Fruit fly (Drosophila melanogaster): ENCODE data around the gene Unc-76.

Unc-76 gene

dm6 chrX:2069787-2070707 lies 10.4 kb upstream of the Unc-76 start (continued):
- TF ChIP-seq chif (GFP tag; optimal IDR thresholded peaks at IDR 0.05) (no peak), Mrtf (GFP tag; IDR thresholded peaks at IDR 0.05) (no peak), CG14860 (GFP tag; IDR thresholded peaks at IDR 0.05; ENCODE audit: partially characterized antibody) (no peak), Med (GFP tag) (peak; percentile 9), gcm (GFP tag; optimal IDR thresholded peaks at IDR 0.05) (no peak), CG3065 (GFP tag; optimal IDR thresholded peaks at IDR 0.05) (no peak), her (GFP tag; optimal IDR thresholded peaks at IDR 0.05) (no peak), Sox100B (GFP tag; optimal IDR thresholded peaks at IDR 0.05) (no peak), gce (GFP tag; IDR thresholded peaks at IDR 0.05) (no peak), Rx (GFP tag; IDR thresholded peaks at IDR 0.05) (no peak), Ada2b (GFP tag; IDR thresholded peaks at IDR 0.05) (no peak), Dp (GFP tag; optimal IDR thresholded peaks at IDR 0.05) (no peak), CG8089 (GFP tag; optimal IDR thresholded peaks at IDR 0.05) (no peak), Lhr (GFP tag; optimal IDR thresholded peaks at IDR 0.05) (no peak), Sry-δ (GFP tag; optimal IDR thresholded peaks at IDR 0.05) (no peak), tgo (GFP tag; IDR thresholded peaks at IDR 0.05) (no peak), gsb-n (tag; optimal IDR thresholded peaks at IDR 0.05) (no peak), Hey (tag; optimal IDR thresholded peaks at IDR 0.05) (peak; percentile 6), C15 (GFP tag; IDR thresholded peaks at IDR 0.05) (no peak), CG9727 (GFP tag; optimal IDR thresholded peaks at IDR 0.05) (no peak), Hsf (GFP tag; optimal IDR thresholded peaks at IDR 0.05) (no peak), CG16863 (GFP tag; optimal IDR thresholded peaks at IDR 0.05) (no peak), CG7928 (GFP tag; optimal IDR thresholded peaks at IDR 0.05) (no peak), cg (GFP tag; optimal IDR thresholded peaks at IDR 0.05) (peak; percentile 11), CG12104 (GFP tag; optimal IDR thresholded peaks at IDR 0.05) (no peak), dmrt99B (tag; optimal IDR thresholded peaks at IDR 0.05) (no peak), sug (tag; optimal IDR thresholded peaks at IDR 0.05) (no peak), ranshi (GFP tag; IDR thresholded peaks at IDR 0.05) (no peak), sc (optimal IDR thresholded peaks at IDR 0.05) (no peak), sc (GFP tag; optimal IDR thresholded peaks at IDR 0.05) (no peak), kni (GFP tag; optimal IDR thresholded peaks at IDR 0.05) (peak; percentile 53), hbn (GFP tag; IDR thresholded peaks at IDR 0.05; ENCODE audit: partially characterized antibody) (no peak), cwo (GFP tag; optimal IDR thresholded peaks at IDR 0.05) (peak; percentile 34), CG14667 (GFP tag; IDR thresholded peaks at IDR 0.05) (no peak), exex (tag; optimal IDR thresholded peaks at IDR 0.05) (peak; percentile 28), CG6854 (GFP tag; optimal IDR thresholded peaks at IDR 0.05) (no peak)

dm6 chrX:2070708-2071063 lies 9.7 kb upstream of the Unc-76 start:
- TF ChIP-seq Atf6 (GFP tag; IDR thresholded peaks at IDR 0.05) (peak; percentile 79), CG15269 (tag; optimal IDR thresholded peaks at IDR 0.05) (peak; percentile 72), da (GFP tag; optimal IDR thresholded peaks at IDR 0.05) (no peak), CG7271 (tag; optimal IDR thresholded peaks at IDR 0.05) (no peak), CG31441 (GFP tag; IDR thresholded peaks at IDR 0.05) (peak; percentile 44; the same call in 1 of the 2 replicates), CG3995 (GFP tag; optimal IDR thresholded peaks at IDR 0.05) (peak; percentile 44), peb (GFP tag; IDR thresholded peaks at IDR 0.05) (0 out of 2 replicates have a peak, but pooled peaks have one; percentile 33), en (GFP tag; optimal IDR thresholded peaks at IDR 0.05) (peak; percentile 6), Sin3A (optimal IDR thresholded peaks at IDR 0.05) (no peak), crol (GFP tag; IDR thresholded peaks at IDR 0.05) (peak; percentile 28; the same call in 1 of the 2 replicates), sqz (GFP tag; optimal IDR thresholded peaks at IDR 0.05) (no peak), dan (GFP tag; IDR thresholded peaks at IDR 0.05) (no peak), HLHmδ (GFP tag; optimal IDR thresholded peaks at IDR 0.05) (no peak), abd-A (tag; optimal IDR thresholded peaks at IDR 0.05) (peak; percentile 5), Kr (GFP tag; optimal IDR thresholded peaks at IDR 0.05) (no peak), trem (tag; optimal IDR thresholded peaks at IDR 0.05) (no peak), wek (GFP tag; optimal IDR thresholded peaks at IDR 0.05) (peak; percentile 9)
